Fruit fly (Drosophila melanogaster) whole organism, pupa: ENCODE measurements around the gene CG6961.

Source experiments
- D1 ChIP-seq: fragments of 200-800 bp; sonication (Bioruptor generic); optimal IDR thresholded peaks from 2 replicates; lab custom pipeline; 2018; ENCODE audit warnings: missing biosample characterization, mild to moderate bottlenecking, missing genetic modification characterization, moderate library complexity
- Ets98B ChIP-seq: fragments of 200-800 bp; sonication (Bioruptor generic); IDR thresholded peaks from 2 replicates; pipeline ENCODE4 v1.3.6; 2022; ENCODE audit warnings: missing biosample characterization, missing genetic modification characterization
- Pif1A ChIP-seq: fragments of 200-800 bp; sonication (Bioruptor generic); optimal IDR thresholded peaks from 3 replicates; lab custom pipeline; 2016; ENCODE audit warnings: missing biosample characterization, missing genetic modification characterization
- Snoo ChIP-seq: fragments of 200-800 bp; sonication (Bioruptor generic); optimal IDR thresholded peaks from 3 replicates; lab custom pipeline; 2017; ENCODE audit warnings: missing biosample characterization, mild to moderate bottlenecking, missing genetic modification characterization, inconsistent platforms
- fd96Ca ChIP-seq: fragments of 200-800 bp; sonication (Bioruptor generic); IDR thresholded peaks from 3 replicates; pipeline ENCODE4 v1.3.6; 2022; ENCODE audit warnings: missing biosample characterization, missing genetic modification characterization

dm6 chrX:18801293-18801692 is 13.3 kb upstream of the CG6961 start:
- TF ChIP-seq D1 (tag; lab: Kevin White, UChicago) (no peak), Ets98B (GFP tag; lab: Robert Waterston, UW) (no peak), Snoo (tag; lab: Kevin White, UChicago) (no peak), Pif1A (GFP tag; lab: Kevin White, UChicago) (no peak), fd96Ca (no peak)
